Worm (Caenorhabditis elegans): ENCODE data around the gene tsp-17.
A peak's percentile ranks its signal among the peaks of the same experiment; 100 is the strongest.

Gene tsp-17

DNA sequence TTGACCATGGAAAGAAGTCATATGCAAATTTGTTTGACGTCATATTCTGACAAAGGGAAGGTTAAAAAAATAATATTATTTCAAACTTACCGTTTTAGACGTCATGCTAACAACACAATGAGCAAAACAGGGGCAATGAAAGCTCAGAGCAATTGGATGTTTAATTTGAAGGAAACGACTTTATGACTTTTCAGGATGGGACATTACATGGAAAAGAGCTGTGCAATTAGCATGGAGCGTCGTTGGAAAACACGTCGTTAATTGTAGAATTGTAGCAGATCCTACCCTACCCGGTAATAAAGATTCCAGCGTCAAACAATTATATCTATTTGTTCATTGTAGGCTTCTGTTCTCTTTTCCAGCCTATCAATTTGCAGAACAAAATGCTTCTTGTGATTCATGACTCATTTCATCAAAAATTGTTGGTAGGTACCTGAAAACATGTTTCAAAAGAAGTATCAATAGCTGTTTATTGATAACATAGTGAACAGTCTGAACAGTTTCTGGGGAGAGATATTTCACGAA lies 7.3 kb upstream of the tsp-17 start, which contains the start of gene ceh-63:
TSS of gene ceh-63 (minus strand) at position 475 of the 525 bp plus-strand sequence.
- no peak for TF ChIP-seq Y48G9A.11 (GFP tag; IDR thresholded peaks at IDR 0.05)
- peak; percentile 65 for TF ChIP-seq aha-1 (tag)

DNA sequence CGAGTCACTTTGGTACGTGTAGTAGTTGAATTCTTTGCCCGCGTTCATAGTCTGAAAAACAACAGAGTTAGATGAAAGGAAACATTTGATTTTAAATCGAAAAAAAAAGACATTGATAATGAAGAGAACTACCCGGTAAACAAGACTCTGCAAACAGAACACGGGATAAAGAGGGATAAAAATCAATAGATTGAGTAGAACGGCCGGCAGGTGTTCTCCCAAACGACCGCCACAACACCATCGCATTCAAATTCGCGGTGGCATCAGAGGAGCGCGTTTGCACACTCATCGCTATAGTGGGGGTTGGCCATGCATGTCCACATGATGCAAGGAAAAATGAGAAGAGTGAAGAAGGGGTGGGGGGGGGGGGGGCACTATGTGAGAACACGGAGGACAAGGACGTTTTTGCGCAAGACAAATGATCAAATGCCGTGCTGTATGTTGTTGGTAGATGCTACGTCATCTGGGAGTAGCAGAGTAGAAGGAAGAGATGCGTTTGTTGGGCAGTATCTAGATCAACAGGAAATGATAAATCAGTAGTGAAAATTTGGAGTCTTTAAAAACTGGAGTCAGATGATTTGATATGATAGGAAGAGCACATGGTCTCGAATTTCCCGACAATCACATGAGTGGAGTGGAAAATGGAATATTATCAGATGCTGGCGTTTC lies 2.3 kb upstream of the tsp-17 start, which contains the start of gene tag-52:
TSS of gene tag-52 (minus strand) at position 51 of the 669 bp plus-strand sequence.
- TF ChIP-seq unc-62 (GFP tag; optimal IDR thresholded peaks at IDR 0.05 in 1 of 2), result peak in 1 of 2 experiments; percentile 82
- TF ChIP-seq unc-62 (tag; optimal IDR thresholded peaks at IDR 0.05), result no peak
- TF ChIP-seq hmg-1.1 (GFP tag; IDR thresholded peaks at IDR 0.05), result peak; percentile 57; the same call in 1 of the 2 replicates
- TF ChIP-seq hlh-11 (tag; optimal IDR thresholded peaks at IDR 0.05), result peak; percentile 83
- TF ChIP-seq Y5F2A.4 (GFP tag; optimal IDR thresholded peaks at IDR 0.05), result no peak
- TF ChIP-seq nhr-11 (tag; optimal IDR thresholded peaks at IDR 0.05), result peak; percentile 13
- no peak for TF ChIP-seq T20F7.1 (GFP tag; optimal IDR thresholded peaks at IDR 0.05)
- peak; percentile 51 for TF ChIP-seq dve-1 (tag; optimal IDR thresholded peaks at IDR 0.05; ENCODE audit: insufficient read depth)
- TF ChIP-seq dmd-6 (GFP tag; IDR thresholded peaks at IDR 0.05), result peak; percentile 47; the same call in 1 of the 2 replicates
- peak; percentile 81 for TF ChIP-seq hlh-30 (tag; optimal IDR thresholded peaks at IDR 0.05; ENCODE audit: insufficient read depth)
- TF ChIP-seq skn-1 (tag; optimal IDR thresholded peaks at IDR 0.05), result no peak
- peak; percentile 84 for TF ChIP-seq nhr-28 (tag; optimal IDR thresholded peaks at IDR 0.05)
- peak; percentile 32 for TF ChIP-seq nhr-6 (tag; optimal IDR thresholded peaks at IDR 0.05)
- TF ChIP-seq snpc-4 (tag; optimal IDR thresholded peaks at IDR 0.05), result no peak
- no peak for TF ChIP-seq zfp-3 (GFP tag; conservative IDR thresholded peaks at IDR 0.05)
- TF ChIP-seq ceh-44 (GFP tag; IDR thresholded peaks at IDR 0.05), result no peak
- TF ChIP-seq mdl-1 (tag; optimal IDR thresholded peaks at IDR 0.05), result peak in 1 of 2 experiments; percentile 32
- no peak for TF ChIP-seq lin-29 (GFP tag; IDR thresholded peaks at IDR 0.05)
- TF ChIP-seq set-16 (GFP tag; IDR thresholded peaks at IDR 0.05), result peak; percentile 27; the same call in 1 of the 2 replicates
- peak; percentile 60 for TF ChIP-seq mep-1 (tag; optimal IDR thresholded peaks at IDR 0.05)
- TF ChIP-seq Y48G9A.11 (GFP tag; IDR thresholded peaks at IDR 0.05), result no peak
- TF ChIP-seq F26F4.8 (GFP tag; conservative IDR thresholded peaks at IDR 0.05), result no peak
- peak in 1 of 2 experiments; percentile 32 for TF ChIP-seq hif-1 (tag; optimal IDR thresholded peaks at IDR 0.05)
- TF ChIP-seq pqm-1 (tag; optimal IDR thresholded peaks at IDR 0.05), result peak; percentile 9
- TF ChIP-seq Y105C5A.15 (GFP tag; IDR thresholded peaks at IDR 0.05), result no peak
- no peak for TF ChIP-seq sdz-12 (GFP tag; optimal IDR thresholded peaks at IDR 0.05)
- TF ChIP-seq aha-1 (tag), result no peak
- peak; percentile 35 for TF ChIP-seq dpl-1 (GFP tag; optimal IDR thresholded peaks at IDR 0.05)
- TF ChIP-seq daf-12 (tag; optimal IDR thresholded peaks at IDR 0.05), result no peak
- no peak for TF ChIP-seq ama-1 (optimal IDR thresholded peaks at IDR 0.05)
- no peak for TF ChIP-seq ces-1 (GFP tag; optimal IDR thresholded peaks at IDR 0.05)
- no peak for TF ChIP-seq attf-4 (tag; optimal IDR thresholded peaks at IDR 0.05)
- peak; percentile 64 for TF ChIP-seq lin-38 (GFP tag; IDR thresholded peaks at IDR 0.05)
- peak; percentile 16 for TF ChIP-seq rbr-2 (tag; optimal IDR thresholded peaks at IDR 0.05)
- peak; percentile 35 for TF ChIP-seq nhr-77 (tag; optimal IDR thresholded peaks at IDR 0.05)
- TF ChIP-seq mxl-3 (GFP tag; optimal IDR thresholded peaks at IDR 0.05), result peak; percentile 74
- TF ChIP-seq lsy-2 (tag; optimal IDR thresholded peaks at IDR 0.05), result peak in 1 of 2 experiments; percentile 48

DNA sequence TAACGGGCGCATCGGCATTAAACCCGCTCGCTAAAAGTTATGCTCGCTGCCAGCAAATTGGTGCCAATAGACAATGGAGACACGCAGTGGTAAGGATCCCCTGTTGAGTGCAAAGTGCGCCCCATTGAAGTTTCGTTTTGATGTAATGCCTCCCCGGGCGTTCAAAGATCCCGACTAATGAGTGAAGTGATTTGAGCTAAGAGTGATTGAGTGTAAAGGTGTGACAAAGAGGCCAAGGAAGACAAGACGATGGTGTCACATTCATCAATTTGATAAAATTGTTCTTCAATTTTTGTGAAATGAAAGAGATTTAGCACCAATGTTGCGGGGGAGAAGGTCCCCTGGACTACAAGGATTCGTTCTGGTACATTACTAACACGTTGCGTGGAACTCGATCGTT lies 2.1 kb downstream of the tsp-17 start:
- no peak for TF ChIP-seq Y105C5A.15 (GFP tag; IDR thresholded peaks at IDR 0.05)
- TF ChIP-seq daf-19 (GFP tag; conservative IDR thresholded peaks at IDR 0.05), result no peak
